Fruit fly (Drosophila melanogaster) whole organism, embryonic: ENCODE measurements around the gene Ssl2.
A peak's percentile ranks its signal among the peaks of the same experiment; 100 is the strongest.

Experiments used
- B-H2 ChIP-seq: fragments of 200-800 bp; sonication (Bioruptor generic); optimal IDR thresholded peaks from 2 replicates; lab custom pipeline; 2018; ENCODE audit warnings: missing biosample characterization, mild to moderate bottlenecking, missing genetic modification characterization
- CG10147 ChIP-seq: fragments of 200-800 bp; sonication (Bioruptor generic); optimal IDR thresholded peaks from 2 replicates; lab custom pipeline; 2019; ENCODE audit warnings: missing biosample characterization, mild to moderate bottlenecking, missing genetic modification characterization, moderate library complexity
- CG10209 ChIP-seq: fragments of 200-800 bp; sonication (Bioruptor generic); optimal IDR thresholded peaks from 3 replicates; lab custom pipeline; 2017; ENCODE audit warnings: missing biosample characterization, mild to moderate bottlenecking, missing genetic modification characterization, missing genetic modification reagents
- CG10321 ChIP-seq: fragments of 200-800 bp; sonication (Bioruptor generic); IDR thresholded peaks from 2 replicates; pipeline ENCODE4 v1.3.6; 2022; ENCODE audit warnings: missing biosample characterization, missing genetic modification characterization
- CG13123 ChIP-seq: fragments of 200-800 bp; sonication (Bioruptor generic); optimal IDR thresholded peaks from 2 replicates; lab custom pipeline; 2016; ENCODE audit warnings: missing biosample characterization, missing genetic modification characterization
- CG14667 ChIP-seq: fragments of 200-800 bp; sonication (Bioruptor generic); IDR thresholded peaks from 2 replicates; pipeline ENCODE4 v1.3.6; 2022; ENCODE audit warnings: missing biosample characterization, missing genetic modification characterization
- CG17328 ChIP-seq: fragments of 200-800 bp; sonication (Bioruptor generic); IDR thresholded peaks from 2 replicates; pipeline ENCODE4 v1.3.6; 2022; ENCODE audit warnings: missing biosample characterization, missing genetic modification characterization
- CG17568 ChIP-seq: fragments of 200-800 bp; sonication (Bioruptor generic); optimal IDR thresholded peaks from 2 replicates; lab custom pipeline; 2018; ENCODE audit warnings: missing biosample characterization, mild to moderate bottlenecking, missing genetic modification characterization, moderate library complexity
- CG2120 ChIP-seq: fragments of 200-800 bp; sonication (Bioruptor generic); optimal IDR thresholded peaks from 3 replicates; lab custom pipeline; 2016; ENCODE audit warnings: missing biosample characterization, missing genetic modification characterization
- CG31365 ChIP-seq: fragments of 200-800 bp; sonication (Bioruptor generic); optimal IDR thresholded peaks from 2 replicates; lab custom pipeline; 2018; ENCODE audit warnings: missing biosample characterization, mild to moderate bottlenecking, missing genetic modification characterization
- CG31388 ChIP-seq: fragments of 200-800 bp; sonication (Bioruptor generic); optimal IDR thresholded peaks from 2 replicates; lab custom pipeline; 2016; ENCODE audit warnings: missing biosample characterization, missing genetic modification characterization
- CG3163 ChIP-seq: fragments of 200-800 bp; sonication (Bioruptor generic); optimal IDR thresholded peaks from 3 replicates; lab custom pipeline; 2016; ENCODE audit warnings: missing biosample characterization, missing genetic modification characterization
- CG33557 ChIP-seq: fragments of 200-800 bp; sonication (Bioruptor generic); optimal IDR thresholded peaks from 2 replicates; lab custom pipeline; 2019; ENCODE audit warnings: missing biosample characterization, mild to moderate bottlenecking, missing genetic modification characterization, moderate library complexity
- CG34422 ChIP-seq: fragments of 200-800 bp; sonication (Bioruptor generic); IDR thresholded peaks from 3 replicates; pipeline ENCODE4 v1.3.6; 2022; ENCODE audit warnings: missing biosample characterization, missing genetic modification characterization
- CG6689 ChIP-seq: fragments of 200-800 bp; sonication (Bioruptor generic); IDR thresholded peaks from 2 replicates; pipeline ENCODE4 v1.3.6; 2022; ENCODE audit warnings: missing biosample characterization, missing genetic modification characterization
- CG7987 ChIP-seq: fragments of 200-800 bp; sonication (Bioruptor generic); optimal IDR thresholded peaks from 2 replicates; lab custom pipeline; 2018; ENCODE audit warnings: missing biosample characterization, mild to moderate bottlenecking, missing genetic modification characterization, moderate library complexity
- CG8359 ChIP-seq: fragments of 200-800 bp; sonication (Bioruptor generic); optimal IDR thresholded peaks from 2 replicates; lab custom pipeline; 2017; ENCODE audit warnings: missing biosample characterization, mild to moderate bottlenecking, missing genetic modification characterization, borderline replicate concordance
- CG8924 ChIP-seq: fragments of 200-800 bp; optimal IDR thresholded peaks from 3 replicates; lab custom pipeline; 2019; ENCODE audit warnings: missing biosample characterization, mild to moderate bottlenecking, missing genetic modification characterization, moderate library complexity
- E2f2 ChIP-seq: fragments of 200-800 bp; sonication (Bioruptor generic); IDR thresholded peaks from 2 replicates; pipeline ENCODE4 v1.3.6; 2022; ENCODE audit warnings: missing biosample characterization, missing genetic modification characterization
- H15 ChIP-seq: fragments of 200-800 bp; sonication (Bioruptor generic); IDR thresholded peaks from 3 replicates; pipeline ENCODE4 v1.3.6; 2022; ENCODE audit warnings: missing biosample characterization, missing genetic modification characterization
- HLH3B ChIP-seq: fragments of 200-800 bp; sonication (Bioruptor generic); IDR thresholded peaks from 2 replicates; pipeline ENCODE4 v1.3.6; 2022; ENCODE audit warnings: missing biosample characterization, missing genetic modification characterization
- HLH54F ChIP-seq: fragments of 200-800 bp; sonication (Bioruptor generic); optimal IDR thresholded peaks from 3 replicates; lab custom pipeline; 2016; ENCODE audit warnings: missing biosample characterization, missing genetic modification characterization
- Hr51 ChIP-seq, 2 experiments: fragments of 200-800 bp; sonication (Bioruptor generic); optimal IDR thresholded peaks; 2 replicates in 1 of 2; 3 replicates in 1 of 2; lab custom pipeline; 2016 to 2018; ENCODE audit warnings: missing biosample characterization in 2 of 2, missing genetic modification characterization in 2 of 2, mild to moderate bottlenecking in 1 of 2, moderate library complexity in 1 of 2
- Jarid2 ChIP-seq: fragments of 200-800 bp; sonication (Bioruptor generic); optimal IDR thresholded peaks from 3 replicates; lab custom pipeline; 2017; ENCODE audit warnings: mild to moderate bottlenecking, missing biosample characterization, missing genetic modification reagents, missing genetic modification characterization
- Mad ChIP-seq: fragments of 200-800 bp; sonication (Bioruptor generic); optimal IDR thresholded peaks from 2 replicates; lab custom pipeline; 2016; ENCODE audit warnings: missing biosample characterization, missing genetic modification characterization
- Mrtf ChIP-seq: fragments of 200-800 bp; sonication (Bioruptor generic); IDR thresholded peaks from 3 replicates; pipeline ENCODE4 v1.3.6; 2022; ENCODE audit warnings: missing biosample characterization, missing genetic modification characterization
- NFAT ChIP-seq: fragments of 200-800 bp; sonication (Bioruptor generic); IDR thresholded peaks from 2 replicates; pipeline ENCODE4 v1.3.6; 2022; ENCODE audit warnings: missing biosample characterization, missing genetic modification characterization
- Oaz ChIP-seq: fragments of 200-800 bp; sonication (Bioruptor generic); IDR thresholded peaks from 2 replicates; pipeline ENCODE4 v1.3.6; 2022; ENCODE audit warnings: missing biosample characterization, missing genetic modification characterization
- Ptx1 ChIP-seq: fragments of 200-800 bp; sonication (Bioruptor generic); IDR thresholded peaks from 2 replicates; pipeline ENCODE4 v1.3.6; 2022; ENCODE audit warnings: missing biosample characterization, missing genetic modification characterization
- Rx ChIP-seq: fragments of 200-800 bp; sonication (Bioruptor generic); IDR thresholded peaks from 2 replicates; pipeline ENCODE4 v1.3.6; 2022; ENCODE audit warnings: missing biosample characterization, missing genetic modification characterization
- Side ChIP-seq: fragments of 200-800 bp; sonication (Bioruptor generic); optimal IDR thresholded peaks from 2 replicates; lab custom pipeline; 2016; ENCODE audit warnings: missing biosample characterization, missing genetic modification characterization
- Sox100B ChIP-seq: fragments of 200-800 bp; sonication (Bioruptor generic); optimal IDR thresholded peaks from 3 replicates; lab custom pipeline; 2018; ENCODE audit warnings: missing biosample characterization, mild to moderate bottlenecking, missing genetic modification characterization
- Sox102F ChIP-seq: fragments of 200-800 bp; sonication (Bioruptor generic); optimal IDR thresholded peaks from 2 replicates; lab custom pipeline; 2018; ENCODE audit warnings: missing biosample characterization, mild to moderate bottlenecking, missing genetic modification characterization, moderate library complexity
- Ssrp ChIP-seq: fragments of 200-800 bp; sonication (Bioruptor generic); optimal IDR thresholded peaks from 2 replicates; lab custom pipeline; 2018; ENCODE audit warnings: missing biosample characterization, mild to moderate bottlenecking, missing genetic modification characterization, moderate library complexity
- Xrp1 ChIP-seq: fragments of 200-800 bp; sonication (Bioruptor generic); IDR thresholded peaks from 2 replicates; pipeline ENCODE4 v1.3.6; 2022; ENCODE audit warnings: missing biosample characterization, missing genetic modification characterization
- YL-1 ChIP-seq: fragments of 200-800 bp; sonication (Bioruptor generic); optimal IDR thresholded peaks from 3 replicates; lab custom pipeline; 2017; ENCODE audit warnings: missing biosample characterization, mild to moderate bottlenecking, missing genetic modification characterization
- ci ChIP-seq: fragments of 200-800 bp; sonication (Bioruptor generic); IDR thresholded peaks from 3 replicates; pipeline ENCODE4 v1.3.6; 2022; ENCODE audit warnings: missing biosample characterization, missing genetic modification characterization
- corto ChIP-seq: fragments of 200-800 bp; sonication (Bioruptor generic); optimal IDR thresholded peaks from 2 replicates; lab custom pipeline; 2016; ENCODE audit warnings: missing biosample characterization, mild to moderate bottlenecking, missing genetic modification characterization, moderate library complexity
- ewg ChIP-seq: fragments of 200-800 bp; sonication (Bioruptor generic); optimal IDR thresholded peaks from 3 replicates; lab custom pipeline; 2017; ENCODE audit warnings: mild to moderate bottlenecking, missing biosample characterization, missing genetic modification reagents, missing genetic modification characterization
- gcm2 ChIP-seq: fragments of 200-800 bp; sonication (Bioruptor generic); optimal IDR thresholded peaks from 2 replicates; lab custom pipeline; 2016; ENCODE audit warnings: missing biosample characterization, missing genetic modification characterization
- gsb-n ChIP-seq: fragments of 200-800 bp; sonication (Bioruptor generic); optimal IDR thresholded peaks from 3 replicates; lab custom pipeline; 2018; ENCODE audit warnings: missing biosample characterization, mild to moderate bottlenecking, missing genetic modification characterization
- gt ChIP-seq: fragments of 200-800 bp; sonication (Bioruptor generic); IDR thresholded peaks from 2 replicates; pipeline ENCODE4 v1.3.6; 2022; ENCODE audit warnings: missing biosample characterization, missing genetic modification characterization
- kay ChIP-seq: fragments of 200-800 bp; sonication (Bioruptor generic); optimal IDR thresholded peaks from 2 replicates; lab custom pipeline; 2016; ENCODE audit warnings: missing biosample characterization, missing genetic modification characterization
- mld ChIP-seq: fragments of 200-800 bp; sonication (Bioruptor generic); IDR thresholded peaks from 3 replicates; pipeline ENCODE4 v1.3.6; 2022; ENCODE audit warnings: missing biosample characterization, missing genetic modification characterization; ENCODE audit not compliant: partially characterized antibody
- p53 ChIP-seq: fragments of 200-800 bp; sonication (Bioruptor generic); optimal IDR thresholded peaks from 2 replicates; lab custom pipeline; 2016; ENCODE audit warnings: missing biosample characterization, missing genetic modification characterization
- pum ChIP-seq: fragments of 200-800 bp; sonication (Bioruptor generic); optimal IDR thresholded peaks from 2 replicates; lab custom pipeline; 2016; ENCODE audit warnings: missing biosample characterization, missing genetic modification characterization
- salm ChIP-seq: fragments of 200-800 bp; sonication (Bioruptor generic); optimal IDR thresholded peaks from 2 replicates; lab custom pipeline; 2018; ENCODE audit warnings: missing biosample characterization, mild to moderate bottlenecking, missing genetic modification characterization
- seq ChIP-seq: fragments of 200-800 bp; sonication (Bioruptor generic); IDR thresholded peaks from 2 replicates; pipeline ENCODE4 v1.3.6; 2022; ENCODE audit warnings: missing biosample characterization, missing genetic modification characterization
- slp2 ChIP-seq: fragments of 200-800 bp; sonication (Bioruptor generic); optimal IDR thresholded peaks from 2 replicates; lab custom pipeline; 2016; ENCODE audit warnings: missing biosample characterization, missing genetic modification characterization
- tio ChIP-seq: fragments of 200-800 bp; sonication (Bioruptor generic); optimal IDR thresholded peaks from 2 replicates; lab custom pipeline; 2017; ENCODE audit warnings: missing biosample characterization, missing genetic modification characterization, inconsistent platforms

Gene Ssl2

dm6 chr3R:29033909-29034629 is 1.6 kb upstream of the Ssl2 start, which contains the start of the genes beta4GalNAcTB and Cpsf100 (continued):
- TF ChIP-seq CG10147 (GFP tag; lab: Kevin White, UChicago) (peak; percentile 65), ci (GFP tag; lab: Robert Waterston, UW) (0 out of 3 replicates have a peak, but pooled peaks have one; percentile 32), tio (GFP tag; lab: Kevin White, UChicago) (peak; percentile 95), YL-1 (GFP tag; lab: Kevin White, UChicago) (no peak), CG10209 (GFP tag; lab: Kevin White, UChicago) (peak; percentile 70), CG34422 (peak; percentile 70), Ssrp (tag; lab: Kevin White, UChicago) (peak; percentile 72), HLH3B (peak; percentile 57), corto (GFP tag; lab: Kevin White, UChicago) (no peak), CG7987 (GFP tag; lab: Kevin White, UChicago) (no peak), Rx (GFP tag; lab: Robert Waterston, UW) (peak; percentile 48), CG6689 (peak; percentile 78), Side (GFP tag; lab: Kevin White, UChicago) (peak; percentile 39), CG17328 (peak; percentile 43), CG33557 (GFP tag; lab: Kevin White, UChicago) (peak; percentile 44), CG10321 (GFP tag; lab: Robert Waterston, UW) (no peak), gsb-n (tag; lab: Kevin White, UChicago) (no peak), CG8359 (GFP tag; lab: Kevin White, UChicago) (peak; percentile 8), E2f2 (GFP tag; lab: Robert Waterston, UW) (peak; percentile 26; the same call in 1 of the 2 replicates), kay (GFP tag; lab: Kevin White, UChicago) (peak; percentile 67), CG17568 (GFP tag; lab: Kevin White, UChicago) (no peak), salm (no peak), HLH54F (GFP tag; lab: Kevin White, UChicago) (peak; percentile 68), p53 (GFP tag; lab: Kevin White, UChicago) (no peak), CG31388 (GFP tag; lab: Kevin White, UChicago) (peak; percentile 25), B-H2 (GFP tag; lab: Kevin White, UChicago) (peak; percentile 17), Sox100B (GFP tag; lab: Kevin White, UChicago) (peak; percentile 83), Sox102F (GFP tag; lab: Kevin White, UChicago) (peak; percentile 64), CG3163 (no peak), seq (GFP tag; lab: Robert Waterston, UW) (peak; percentile 47; the same call in 1 of the 2 replicates), CG13123 (GFP tag; lab: Kevin White, UChicago) (peak; percentile 64), Hr51 (GFP tag; optimal IDR thresholded peaks at IDR 0.05; lab: Kevin White, UChicago) (peak; percentile 42 to 57), Mad (GFP tag; lab: Kevin White, UChicago) (peak; percentile 46), H15 (GFP tag; lab: Robert Waterston, UW) (peak; percentile 62; the same call in 2 of the 3 replicates), slp2 (peak; percentile 51), Jarid2 (peak; percentile 11), mld (GFP tag; lab: Robert Waterston, UW) (no peak), Mrtf (peak; percentile 29; the same call in 1 of the 3 replicates), Xrp1 (GFP tag; lab: Robert Waterston, UW) (peak; percentile 49), gcm2 (GFP tag; lab: Kevin White, UChicago) (peak; percentile 39), CG2120 (GFP tag; lab: Kevin White, UChicago) (peak; percentile 79), CG14667 (GFP tag; lab: Robert Waterston, UW) (peak; percentile 41), NFAT (GFP tag; lab: Robert Waterston, UW) (peak; percentile 67), pum (GFP tag; lab: Kevin White, UChicago) (peak; percentile 65), ewg (GFP tag; lab: Kevin White, UChicago) (peak; percentile 37), CG8924 (peak; percentile 83), Oaz (GFP tag; lab: Robert Waterston, UW) (no peak; the same call in 1 of the 2 replicates), CG31365 (tag; lab: Kevin White, UChicago) (no peak), gt (GFP tag; lab: Robert Waterston, UW) (no peak), Ptx1 (GFP tag; lab: Robert Waterston, UW) (peak; percentile 80)
